Fruit fly (Drosophila melanogaster): ENCODE measurements around the gene CG43091.

dm6 chr3R:22745432-22745831, 23.1 kb downstream of the CG43091 start, which contains the start of the genes vret and HP1c:
- no peak for TF ChIP-seq esn (GFP tag; optimal IDR thresholded peaks at IDR 0.05)
- TF ChIP-seq CG11294 (GFP tag; IDR thresholded peaks at IDR 0.05) = no peak
- TF ChIP-seq CG7368 (GFP tag; optimal IDR thresholded peaks at IDR 0.05) = no peak
- TF ChIP-seq salr (GFP tag; optimal IDR thresholded peaks at IDR 0.05) = no peak
- TF ChIP-seq achi (GFP tag; optimal IDR thresholded peaks at IDR 0.05) = no peak
- TF ChIP-seq Blimp-1 (GFP tag; optimal IDR thresholded peaks at IDR 0.05) = no peak
- no peak for TF ChIP-seq CG11762 (GFP tag; optimal IDR thresholded peaks at IDR 0.05; ENCODE audit: insufficient read depth)

All from whole organism, prepupa.